Fruit fly (Drosophila melanogaster) whole organism, embryonic: ENCODE data around the gene Srg3.

Experiments used
- Ada2b ChIP-seq: fragments of 200-800 bp; sonication (Bioruptor generic); IDR thresholded peaks from 2 replicates; pipeline ENCODE4 v1.3.6; 2022; ENCODE audit warnings: missing biosample characterization, missing genetic modification characterization
- Atf-2 ChIP-seq: fragments of 200-800 bp; sonication (Bioruptor generic); optimal IDR thresholded peaks from 2 replicates; lab custom pipeline; 2016; ENCODE audit warnings: missing biosample characterization, missing genetic modification characterization
- CG10209 ChIP-seq: fragments of 200-800 bp; sonication (Bioruptor generic); optimal IDR thresholded peaks from 3 replicates; lab custom pipeline; 2017; ENCODE audit warnings: missing biosample characterization, mild to moderate bottlenecking, missing genetic modification characterization, missing genetic modification reagents
- CG1024 ChIP-seq: fragments of 200-800 bp; sonication (Bioruptor generic); IDR thresholded peaks from 2 replicates; pipeline ENCODE4 v1.3.6; 2022; ENCODE audit warnings: missing biosample characterization, missing genetic modification characterization
- CG10366 ChIP-seq: fragments of 200-800 bp; sonication (Bioruptor generic); IDR thresholded peaks from 2 replicates; pipeline ENCODE4 v1.3.6; 2022; ENCODE audit warnings: missing biosample characterization, missing genetic modification characterization
- CG10543 ChIP-seq: fragments of 200-800 bp; sonication (Bioruptor generic); optimal IDR thresholded peaks from 3 replicates; lab custom pipeline; 2017; ENCODE audit warnings: missing biosample characterization, mild to moderate bottlenecking, missing genetic modification characterization, moderate library complexity
- CG11093 ChIP-seq: fragments of 200-800 bp; sonication (Bioruptor generic); IDR thresholded peaks from 3 replicates; pipeline ENCODE4 v1.3.6; 2022; ENCODE audit warnings: missing biosample characterization, missing genetic modification characterization
- CG12299 ChIP-seq: fragments of 200-800 bp; sonication (Bioruptor generic); optimal IDR thresholded peaks from 2 replicates; lab custom pipeline; 2018; ENCODE audit warnings: missing biosample characterization, mild to moderate bottlenecking, missing genetic modification characterization
- CG12659 ChIP-seq: fragments of 200-800 bp; sonication (Bioruptor generic); optimal IDR thresholded peaks from 3 replicates; lab custom pipeline; 2017; ENCODE audit warnings: mild to moderate bottlenecking, missing biosample characterization, missing genetic modification reagents, missing genetic modification characterization
- CG14860 ChIP-seq: fragments of 200-800 bp; sonication (Bioruptor generic); IDR thresholded peaks from 3 replicates; pipeline ENCODE4 v1.3.6; 2022; ENCODE audit warnings: missing biosample characterization, missing genetic modification characterization; ENCODE audit not compliant: partially characterized antibody
- CG14965 ChIP-seq: fragments of 200-800 bp; sonication (Bioruptor generic); optimal IDR thresholded peaks from 2 replicates; lab custom pipeline; 2016; ENCODE audit warnings: missing biosample characterization, missing genetic modification characterization, borderline replicate concordance
- CG32532 ChIP-seq: fragments of 200-800 bp; sonication (Bioruptor generic); IDR thresholded peaks from 2 replicates; pipeline ENCODE4 v1.3.6; 2022; ENCODE audit warnings: missing biosample characterization, missing genetic modification characterization
- CG3847 ChIP-seq: fragments of 200-800 bp; sonication (Bioruptor generic); IDR thresholded peaks from 2 replicates; pipeline ENCODE4 v1.3.6; 2022; ENCODE audit warnings: missing biosample characterization, missing genetic modification characterization
- CG5953 ChIP-seq: fragments of 200-800 bp; sonication (Bioruptor generic); IDR thresholded peaks from 2 replicates; pipeline ENCODE4 v1.3.6; 2022; ENCODE audit warnings: missing biosample characterization, missing genetic modification characterization
- CG6813 ChIP-seq: fragments of 200-800 bp; sonication (Bioruptor generic); optimal IDR thresholded peaks from 2 replicates; lab custom pipeline; 2017; ENCODE audit warnings: missing biosample characterization, missing genetic modification characterization, mild to moderate bottlenecking, moderate library complexity, missing genetic modification reagents
- CG7271 ChIP-seq: fragments of 200-800 bp; sonication (Bioruptor generic); optimal IDR thresholded peaks from 2 replicates; lab custom pipeline; 2018; ENCODE audit warnings: missing biosample characterization, mild to moderate bottlenecking, missing genetic modification characterization, moderate library complexity
- CG7745 ChIP-seq: fragments of 200-800 bp; sonication (Bioruptor generic); optimal IDR thresholded peaks from 2 replicates; lab custom pipeline; 2018; ENCODE audit warnings: missing biosample characterization, mild to moderate bottlenecking, missing genetic modification characterization, moderate library complexity
- CG7928 ChIP-seq: fragments of 200-800 bp; sonication (Bioruptor generic); optimal IDR thresholded peaks from 2 replicates; lab custom pipeline; 2017; ENCODE audit warnings: missing biosample characterization, mild to moderate bottlenecking, missing genetic modification characterization
- CG9797 ChIP-seq: fragments of 200-800 bp; sonication (Bioruptor generic); optimal IDR thresholded peaks from 3 replicates; lab custom pipeline; 2018; ENCODE audit warnings: missing biosample characterization, mild to moderate bottlenecking, missing genetic modification characterization
- CTCF ChIP-seq: fragments of 200-800 bp; sonication (Bioruptor generic); optimal IDR thresholded peaks from 2 replicates; lab custom pipeline; 2017; ENCODE audit warnings: missing biosample characterization, mild to moderate bottlenecking, missing genetic modification characterization, moderate library complexity
- Drgx ChIP-seq: fragments of 200-800 bp; sonication (Bioruptor generic); IDR thresholded peaks from 2 replicates; pipeline ENCODE4 v1.3.6; 2022; ENCODE audit warnings: missing biosample characterization, missing genetic modification characterization
- E2f1 ChIP-seq: fragments of 200-800 bp; sonication (Bioruptor generic); IDR thresholded peaks from 2 replicates; pipeline ENCODE4 v1.3.6; 2022; ENCODE audit warnings: missing biosample characterization, missing genetic modification characterization
- ERR ChIP-seq: fragments of 200-800 bp; sonication (Bioruptor generic); optimal IDR thresholded peaks from 2 replicates; lab custom pipeline; 2016; ENCODE audit warnings: missing biosample characterization, missing genetic modification characterization
- Ets97D ChIP-seq: fragments of 200-800 bp; sonication (Bioruptor generic); optimal IDR thresholded peaks from 3 replicates; lab custom pipeline; 2016; ENCODE audit warnings: missing biosample characterization, missing genetic modification characterization
- H15 ChIP-seq: fragments of 200-800 bp; sonication (Bioruptor generic); IDR thresholded peaks from 3 replicates; pipeline ENCODE4 v1.3.6; 2022; ENCODE audit warnings: missing biosample characterization, missing genetic modification characterization
- Kr ChIP-seq: fragments of 200-800 bp; sonication (Bioruptor generic); optimal IDR thresholded peaks from 2 replicates; lab custom pipeline; 2017; ENCODE audit warnings: missing biosample characterization, mild to moderate bottlenecking, missing genetic modification characterization
- MBD-R2 ChIP-seq: fragments of 200-800 bp; sonication (Bioruptor generic); IDR thresholded peaks from 2 replicates; pipeline ENCODE4 v1.3.6; 2022; ENCODE audit warnings: missing biosample characterization, missing genetic modification characterization
- Mrtf ChIP-seq: fragments of 200-800 bp; sonication (Bioruptor generic); IDR thresholded peaks from 3 replicates; pipeline ENCODE4 v1.3.6; 2022; ENCODE audit warnings: missing biosample characterization, missing genetic modification characterization
- PHDP ChIP-seq: fragments of 200-800 bp; sonication (Bioruptor generic); optimal IDR thresholded peaks from 3 replicates; lab custom pipeline; 2018; ENCODE audit warnings: missing biosample characterization, mild to moderate bottlenecking, missing genetic modification characterization, moderate library complexity
- Tbp ChIP-seq: fragments of >200 bp; optimal IDR thresholded peaks from 2 replicates; lab custom pipeline; 2018; ENCODE audit warnings: missing biosample characterization, missing genetic modification characterization
- bab2 ChIP-seq: fragments of 200-800 bp; sonication (Bioruptor generic); optimal IDR thresholded peaks from 2 replicates; lab custom pipeline; 2016; ENCODE audit warnings: missing biosample characterization, missing genetic modification characterization
- bcd ChIP-seq: fragments of 200-800 bp; sonication (Bioruptor generic); optimal IDR thresholded peaks from 2 replicates; lab custom pipeline; 2017; ENCODE audit warnings: missing biosample characterization, mild to moderate bottlenecking, missing genetic modification characterization
- br ChIP-seq: fragments of >200 bp; optimal IDR thresholded peaks from 2 replicates; lab custom pipeline; 2017
- chif ChIP-seq, 2 experiments: fragments of 200-800 bp; sonication (Bioruptor generic); optimal IDR thresholded peaks; 3 replicates each; lab custom pipeline; 2016; ENCODE audit warnings: missing biosample characterization in 2 of 2, missing genetic modification characterization in 2 of 2
- corto ChIP-seq: fragments of 200-800 bp; sonication (Bioruptor generic); optimal IDR thresholded peaks from 2 replicates; lab custom pipeline; 2016; ENCODE audit warnings: missing biosample characterization, mild to moderate bottlenecking, missing genetic modification characterization, moderate library complexity
- crol ChIP-seq: fragments of 200-800 bp; sonication (Bioruptor generic); IDR thresholded peaks from 2 replicates; pipeline ENCODE4 v1.3.6; 2022; ENCODE audit warnings: missing biosample characterization, missing genetic modification characterization
- dan ChIP-seq: fragments of 200-800 bp; sonication (Bioruptor generic); IDR thresholded peaks from 2 replicates; pipeline ENCODE4 v1.3.6; 2022; ENCODE audit warnings: missing biosample characterization, missing genetic modification characterization
- gcm2 ChIP-seq: fragments of 200-800 bp; sonication (Bioruptor generic); optimal IDR thresholded peaks from 2 replicates; lab custom pipeline; 2016; ENCODE audit warnings: missing biosample characterization, missing genetic modification characterization
- gem ChIP-seq: fragments of 200-800 bp; sonication (Bioruptor generic); optimal IDR thresholded peaks from 2 replicates; lab custom pipeline; 2019; ENCODE audit warnings: missing biosample characterization, mild to moderate bottlenecking, missing genetic modification characterization, moderate library complexity
- gsb ChIP-seq: fragments of 200-800 bp; sonication (Bioruptor generic); IDR thresholded peaks from 2 replicates; pipeline ENCODE4 v1.3.6; 2022; ENCODE audit warnings: missing biosample characterization, missing genetic modification characterization
- jumu ChIP-seq: fragments of 200-800 bp; sonication (Bioruptor generic); optimal IDR thresholded peaks from 3 replicates; lab custom pipeline; 2016; ENCODE audit warnings: missing biosample characterization, missing genetic modification characterization
- p53 ChIP-seq: fragments of 200-800 bp; sonication (Bioruptor generic); optimal IDR thresholded peaks from 2 replicates; lab custom pipeline; 2016; ENCODE audit warnings: missing biosample characterization, missing genetic modification characterization
- pb ChIP-seq: fragments of 200-800 bp; sonication (Bioruptor generic); optimal IDR thresholded peaks from 3 replicates; lab custom pipeline; 2016; ENCODE audit warnings: missing biosample characterization, missing genetic modification characterization
- phol ChIP-seq: fragments of 200-800 bp; sonication (Bioruptor generic); optimal IDR thresholded peaks from 3 replicates; lab custom pipeline; 2018; ENCODE audit warnings: missing biosample characterization, mild to moderate bottlenecking, missing genetic modification characterization, moderate library complexity
- prd ChIP-seq, 3 experiments: fragments of >200 bp in 2 of 3; fragments of 200-800 bp in 1 of 3; sonication (Bioruptor generic) in 1 of 3; optimal IDR thresholded peaks in 2 of 3; IDR thresholded peaks in 1 of 3; 2 replicates in 2 of 3; 3 replicates in 1 of 3; pipeline versions ENCODE4 v1.3.6 to Lab custom; 2017 to 2022; ENCODE audit warnings: missing biosample characterization in 1 of 3, missing genetic modification characterization in 1 of 3
- ranshi ChIP-seq: fragments of 200-800 bp; sonication (Bioruptor generic); IDR thresholded peaks from 2 replicates; pipeline ENCODE4 v1.3.6; 2022; ENCODE audit warnings: missing biosample characterization, missing genetic modification characterization
- slbo ChIP-seq: fragments of 200-800 bp; sonication (Bioruptor generic); IDR thresholded peaks from 2 replicates; pipeline ENCODE4 v1.3.6; 2022; ENCODE audit warnings: missing biosample characterization, missing genetic modification characterization
- slp2 ChIP-seq: fragments of 200-800 bp; sonication (Bioruptor generic); optimal IDR thresholded peaks from 2 replicates; lab custom pipeline; 2016; ENCODE audit warnings: missing biosample characterization, missing genetic modification characterization
- sna ChIP-seq: fragments of 200-800 bp; sonication (Bioruptor generic); IDR thresholded peaks from 2 replicates; pipeline ENCODE4 v1.3.6; 2022; ENCODE audit warnings: missing biosample characterization, missing genetic modification characterization; ENCODE audit not compliant: partially characterized antibody
- tio ChIP-seq: fragments of 200-800 bp; sonication (Bioruptor generic); optimal IDR thresholded peaks from 2 replicates; lab custom pipeline; 2017; ENCODE audit warnings: missing biosample characterization, missing genetic modification characterization, inconsistent platforms
- zf30C ChIP-seq: fragments of 200-800 bp; sonication (Bioruptor generic); optimal IDR thresholded peaks from 3 replicates; lab custom pipeline; 2018; ENCODE audit warnings: missing biosample characterization, mild to moderate bottlenecking, missing genetic modification characterization

Gene Srg3

dm6 chr3L:9461670-9462246 is 18.7 kb downstream of the Srg3 start (continued):
- TF ChIP-seq p53 (GFP tag; lab: Kevin White, UChicago) (no peak), crol (0 out of 2 replicates have a peak, but pooled peaks have one; percentile 9), br (lab: Kevin White, UChicago) (no peak), dan (GFP tag; lab: Robert Waterston, UW) (no peak), CG14965 (GFP tag; lab: Kevin White, UChicago) (no peak), slp2 (GFP tag; lab: Kevin White, UChicago) (peak; percentile 12), Mrtf (GFP tag; lab: Robert Waterston, UW) (peak; percentile 57; the same call in 1 of the 3 replicates), bcd (GFP tag; lab: Kevin White, UChicago) (peak; percentile 38), CG3847 (GFP tag; lab: Robert Waterston, UW) (peak; percentile 28; the same call in 1 of the 2 replicates), phol (tag; lab: Kevin White, UChicago) (peak; percentile 71), zf30C (GFP tag; lab: Kevin White, UChicago) (no peak), ERR (GFP tag; lab: Kevin White, UChicago) (peak; percentile 21), CG10543 (GFP tag; lab: Kevin White, UChicago) (no peak), CG1024 (no peak; the same call in 1 of the 2 replicates), prd (optimal IDR thresholded peaks at IDR 0.05; lab: Kevin White, UChicago) (no peak), prd (GFP tag; IDR thresholded peaks at IDR 0.05; lab: Robert Waterston, UW) (peak; percentile 59), slbo (GFP tag; lab: Robert Waterston, UW) (peak; percentile 59), CG11093 (no peak), MBD-R2 (GFP tag; lab: Robert Waterston, UW) (no peak), sna (no peak), Kr (GFP tag; lab: Kevin White, UChicago) (peak; percentile 100), CG7928 (GFP tag; lab: Kevin White, UChicago) (no peak), Drgx (peak; percentile 15; the same call in 1 of the 2 replicates), ranshi (peak; percentile 35; the same call in 1 of the 2 replicates), CG7271 (peak; percentile 98), gsb (GFP tag; lab: Robert Waterston, UW) (no peak), CG14860 (GFP tag; lab: Robert Waterston, UW) (no peak), CG6813 (GFP tag; lab: Kevin White, UChicago) (no peak), H15 (GFP tag; lab: Robert Waterston, UW) (no peak), CTCF (no peak), Tbp (no peak), corto (no peak), Ada2b (GFP tag; lab: Robert Waterston, UW) (peak; percentile 58; the same call in 1 of the 2 replicates), CG32532 (GFP tag; lab: Robert Waterston, UW) (peak; percentile 62), CG9797 (no peak), Ets97D (GFP tag; lab: Kevin White, UChicago) (no peak), CG7745 (tag; lab: Kevin White, UChicago) (no peak), tio (GFP tag; lab: Kevin White, UChicago) (no peak), gem (tag; lab: Kevin White, UChicago) (peak; percentile 18), pb (GFP tag; lab: Kevin White, UChicago) (no peak), chif (GFP tag; optimal IDR thresholded peaks at IDR 0.05; lab: Kevin White, UChicago) (peak in 1 of 2 experiments; percentile 38), jumu (GFP tag; lab: Kevin White, UChicago) (peak; percentile 58), CG10209 (no peak), CG5953 (GFP tag; lab: Robert Waterston, UW) (peak; percentile 58; the same call in 1 of the 2 replicates), CG12299 (tag; lab: Kevin White, UChicago) (no peak), Atf-2 (GFP tag; lab: Kevin White, UChicago) (no peak), E2f1 (GFP tag; lab: Robert Waterston, UW) (peak; percentile 19; the same call in 1 of the 2 replicates), CG10366 (peak; percentile 44; the same call in 1 of the 2 replicates), gcm2 (GFP tag; lab: Kevin White, UChicago) (no peak), PHDP (tag; lab: Kevin White, UChicago) (peak; percentile 2), bab2 (no peak), CG12659 (no peak)
